Fruit fly (Drosophila melanogaster): ENCODE data around the gene Pcyt2.

Gene Pcyt2

dm6 chr3L:1591692-1592371, 38.5 kb downstream of the Pcyt2 start (continued):
- TF ChIP-seq Spps (tag; optimal IDR thresholded peaks at IDR 0.05) = no peak
- no peak for TF ChIP-seq tna (GFP tag; IDR thresholded peaks at IDR 0.05; ENCODE audit: partially characterized antibody)
- TF ChIP-seq eyg (GFP tag; optimal IDR thresholded peaks at IDR 0.05) = peak; percentile 78
- TF ChIP-seq lola (GFP tag; optimal IDR thresholded peaks at IDR 0.05) = no peak
- peak; percentile 33 for TF ChIP-seq pb (GFP tag; optimal IDR thresholded peaks at IDR 0.05)
- TF ChIP-seq lilli (GFP tag; optimal IDR thresholded peaks at IDR 0.05) = peak; percentile 49
- TF ChIP-seq CG15073 (GFP tag; optimal IDR thresholded peaks at IDR 0.05) = no peak
- TF ChIP-seq Deaf1 (tag; optimal IDR thresholded peaks at IDR 0.05) = no peak
- peak; percentile 54 for TF ChIP-seq Side (GFP tag; optimal IDR thresholded peaks at IDR 0.05)
- peak; percentile 92 for TF ChIP-seq CG15011 (GFP tag; optimal IDR thresholded peaks at IDR 0.05)
- peak; percentile 3 for TF ChIP-seq CG3065 (GFP tag; optimal IDR thresholded peaks at IDR 0.05)
- 0 out of 2 replicates have a peak, but pooled peaks have one; percentile 34 for TF ChIP-seq CG16779 (GFP tag; IDR thresholded peaks at IDR 0.05)
- TF ChIP-seq CG8281 (tag; optimal IDR thresholded peaks at IDR 0.05) = peak; percentile 46
- TF ChIP-seq YL-1 (GFP tag; optimal IDR thresholded peaks at IDR 0.05) = peak; percentile 44
- no peak for TF ChIP-seq ap (GFP tag; IDR thresholded peaks at IDR 0.05)
- no peak for TF ChIP-seq pzg (GFP tag; optimal IDR thresholded peaks at IDR 0.05)
- TF ChIP-seq exex (tag; optimal IDR thresholded peaks at IDR 0.05) = peak; percentile 63
- TF ChIP-seq Vsx1 (GFP tag; optimal IDR thresholded peaks at IDR 0.05) = peak; percentile 76
- peak; percentile 92 for TF ChIP-seq Atf6 (GFP tag; IDR thresholded peaks at IDR 0.05)
- peak; percentile 60 for TF ChIP-seq CG18476 (GFP tag; optimal IDR thresholded peaks at IDR 0.05)
- peak; percentile 71 for TF ChIP-seq CG10274 (GFP tag; optimal IDR thresholded peaks at IDR 0.05)
- no peak for TF ChIP-seq Opbp (GFP tag; IDR thresholded peaks at IDR 0.05; ENCODE audit: partially characterized antibody)
- TF ChIP-seq Nf-YA (GFP tag; IDR thresholded peaks at IDR 0.05) = peak; percentile 47; the same call in 1 of the 2 replicates
- TF ChIP-seq Oli (tag; optimal IDR thresholded peaks at IDR 0.05) = peak; percentile 3
- no peak for TF ChIP-seq CG8388 (GFP tag; optimal IDR thresholded peaks at IDR 0.05)
- no peak for TF ChIP-seq Dfd (GFP tag; optimal IDR thresholded peaks at IDR 0.05)
- TF ChIP-seq pan (optimal IDR thresholded peaks at IDR 0.05) = no peak
- TF ChIP-seq pan (GFP tag; optimal IDR thresholded peaks at IDR 0.05 in 1 of 2, IDR thresholded peaks at IDR 0.05 in 1 of 2) = peak in 1 of 2 experiments; percentile 55
- no peak for TF ChIP-seq CG4617 (GFP tag; optimal IDR thresholded peaks at IDR 0.05; ENCODE audit: borderline replicate concordance)
- TF ChIP-seq GATAe (GFP tag; conservative IDR thresholded peaks at IDR 0.05) = no peak
- no peak for TF ChIP-seq CG17328 (GFP tag; IDR thresholded peaks at IDR 0.05)
- TF ChIP-seq CG8359 (GFP tag; optimal IDR thresholded peaks at IDR 0.05; ENCODE audit: borderline replicate concordance) = peak; percentile 30
- no peak for TF ChIP-seq kni (GFP tag; optimal IDR thresholded peaks at IDR 0.05)
- TF ChIP-seq Dad (GFP tag; optimal IDR thresholded peaks at IDR 0.05) = peak; percentile 44
- TF ChIP-seq CG34376 (GFP tag; optimal IDR thresholded peaks at IDR 0.05) = peak; percentile 83
- TF ChIP-seq NfI (GFP tag; optimal IDR thresholded peaks at IDR 0.05) = peak; percentile 71
- TF ChIP-seq CG2120 (GFP tag; optimal IDR thresholded peaks at IDR 0.05) = peak; percentile 86
- TF ChIP-seq Sox102F (GFP tag; optimal IDR thresholded peaks at IDR 0.05) = no peak
- no peak for TF ChIP-seq ato (GFP tag; IDR thresholded peaks at IDR 0.05; ENCODE audit: partially characterized antibody)
- TF ChIP-seq bigmax (GFP tag; optimal IDR thresholded peaks at IDR 0.05) = peak; percentile 65
- peak; percentile 51 for TF ChIP-seq fd64A (GFP tag; optimal IDR thresholded peaks at IDR 0.05)
- TF ChIP-seq CG17361 (GFP tag; IDR thresholded peaks at IDR 0.05) = no peak
- TF ChIP-seq CG34422 (GFP tag; IDR thresholded peaks at IDR 0.05) = no peak
- peak; percentile 16 for TF ChIP-seq CG31388 (GFP tag; optimal IDR thresholded peaks at IDR 0.05)
- TF ChIP-seq CG3281 (GFP tag; optimal IDR thresholded peaks at IDR 0.05) = peak; percentile 93
- TF ChIP-seq kah (GFP tag; optimal IDR thresholded peaks at IDR 0.05) = peak; percentile 47
- no peak for TF ChIP-seq croc (GFP tag; conservative IDR thresholded peaks at IDR 0.05)
- TF ChIP-seq Dbx (GFP tag; IDR thresholded peaks at IDR 0.05) = peak; percentile 87; the same call in 2 of the 3 replicates
- TF ChIP-seq Trl (optimal IDR thresholded peaks at IDR 0.05) = no peak
- peak; percentile 73 for TF ChIP-seq Trl (GFP tag; optimal IDR thresholded peaks at IDR 0.05)

All from whole organism, embryonic.